Worm (Caenorhabditis elegans) whole organism, L2 larva: ENCODE measurements around the gene F53C3.6.

Experiments used
- C34F6.9 ChIP-seq: fragments of 150-350 bp; optimal IDR thresholded peaks from 2 replicates; lab custom pipeline; 2014; ENCODE audit warnings: missing biosample characterization, missing genetic modification characterization
- R02D3.7 ChIP-seq: fragments of 150-350 bp; optimal IDR thresholded peaks from 2 replicates; lab custom pipeline; 2014; ENCODE audit warnings: missing biosample characterization, missing genetic modification characterization
- Y55F3AM.14 ChIP-seq: fragments of 200-800 bp; sonication (Bioruptor generic); optimal IDR thresholded peaks from 2 replicates; lab custom pipeline; 2018; ENCODE audit warnings: mild to moderate bottlenecking, missing genetic modification characterization, missing compliant biosample characterization
- alr-1 ChIP-seq: fragments of 150-350 bp; optimal IDR thresholded peaks from 2 replicates; lab custom pipeline; 2014; ENCODE audit warnings: missing biosample characterization, missing genetic modification characterization
- aly-2 ChIP-seq: fragments of 150-350 bp; optimal IDR thresholded peaks from 2 replicates; lab custom pipeline; 2014; ENCODE audit warnings: missing biosample characterization, missing genetic modification characterization
- blmp-1 ChIP-seq: sonication (generic microtip); optimal IDR thresholded peaks from 2 replicates; lab custom pipeline; 2017; ENCODE audit warnings: missing genetic modification characterization, mild to moderate bottlenecking, missing compliant biosample characterization, antibody characterized with exemption, moderate library complexity; ENCODE audit not compliant: insufficient read depth
- ceh-16 ChIP-seq: fragments of 150-350 bp; optimal IDR thresholded peaks from 2 replicates; lab custom pipeline; 2014; ENCODE audit warnings: missing biosample characterization, missing genetic modification characterization
- ceh-82 ChIP-seq: fragments of 150-350 bp; optimal IDR thresholded peaks from 2 replicates; lab custom pipeline; 2014; ENCODE audit warnings: missing biosample characterization, missing genetic modification characterization
- crh-2 ChIP-seq: sonication (generic microtip); optimal IDR thresholded peaks from 2 replicates; lab custom pipeline; 2017; ENCODE audit warnings: missing biosample characterization, missing genetic modification characterization
- dmd-4 ChIP-seq: sonication (generic microtip); optimal IDR thresholded peaks from 2 replicates; lab custom pipeline; 2017; ENCODE audit warnings: missing biosample characterization, missing genetic modification characterization
- elt-3 ChIP-seq: sonication (generic microtip); optimal IDR thresholded peaks from 2 replicates; lab custom pipeline; 2017; ENCODE audit warnings: missing biosample characterization, missing genetic modification characterization
- gmeb-1 ChIP-seq: fragments of 150-350 bp; optimal IDR thresholded peaks from 2 replicates; lab custom pipeline; 2014; ENCODE audit warnings: missing biosample characterization, missing genetic modification characterization
- lin-11 ChIP-seq: fragments of 150-350 bp; sonication (generic microtip); optimal IDR thresholded peaks from 2 replicates; lab custom pipeline; 2014; ENCODE audit warnings: missing biosample characterization, missing genetic modification characterization, inconsistent platforms, mixed read lengths
- lin-13 ChIP-seq: fragments of 150-350 bp; optimal IDR thresholded peaks from 2 replicates; lab custom pipeline; 2014; ENCODE audit warnings: missing biosample characterization, missing genetic modification reagents, missing genetic modification characterization
- lin-39 ChIP-seq: fragments of 150-350 bp; optimal IDR thresholded peaks from 2 replicates; lab custom pipeline; 2014; ENCODE audit warnings: missing biosample characterization, missing genetic modification reagents, missing genetic modification characterization
- lsy-2 ChIP-seq, 2 experiments: fragments of 150-350 bp in 1 of 2; sonication (generic microtip) in 1 of 2; optimal IDR thresholded peaks; 2 replicates each; lab custom pipeline; 2014 to 2017; ENCODE audit warnings: missing biosample characterization in 2 of 2, missing genetic modification characterization in 2 of 2
- mab-5 ChIP-seq: fragments of 150-350 bp; optimal IDR thresholded peaks from 2 replicates; lab custom pipeline; 2014; ENCODE audit warnings: missing biosample characterization, missing genetic modification characterization
- mbf-1 ChIP-seq: sonication (generic microtip); optimal IDR thresholded peaks from 2 replicates; lab custom pipeline; 2017; ENCODE audit warnings: missing biosample characterization, missing genetic modification characterization
- mdl-1 ChIP-seq, 2 experiments: fragments of 150-350 bp in 1 of 2; sonication (generic microtip) in 1 of 2; optimal IDR thresholded peaks; 2 replicates each; lab custom pipeline; 2017; ENCODE audit warnings: missing biosample characterization in 2 of 2, missing genetic modification characterization in 2 of 2
- nhr-10 ChIP-seq: sonication (generic microtip); optimal IDR thresholded peaks from 2 replicates; lab custom pipeline; 2017; ENCODE audit warnings: missing biosample characterization, missing genetic modification characterization
- nhr-11 ChIP-seq: fragments of 150-350 bp; optimal IDR thresholded peaks from 2 replicates; lab custom pipeline; 2014; ENCODE audit warnings: missing biosample characterization, missing genetic modification characterization
- nhr-129 ChIP-seq: fragments of 150-350 bp; optimal IDR thresholded peaks from 2 replicates; lab custom pipeline; 2014; ENCODE audit warnings: missing biosample characterization, missing genetic modification characterization
- nhr-21 ChIP-seq: fragments of 150-350 bp; optimal IDR thresholded peaks from 2 replicates; lab custom pipeline; 2014; ENCODE audit warnings: missing biosample characterization, missing genetic modification characterization
- nhr-23 ChIP-seq: fragments of 150-350 bp; optimal IDR thresholded peaks from 2 replicates; lab custom pipeline; 2014; ENCODE audit warnings: missing biosample characterization, missing genetic modification reagents, missing genetic modification characterization
- nhr-237 ChIP-seq: fragments of 150-350 bp; optimal IDR thresholded peaks from 2 replicates; lab custom pipeline; 2014; ENCODE audit warnings: missing biosample characterization, missing genetic modification characterization
- nhr-25 ChIP-seq: fragments of 150-350 bp; sonication (generic microtip); optimal IDR thresholded peaks from 3 replicates; lab custom pipeline; 2014; ENCODE audit warnings: missing biosample characterization, missing genetic modification characterization
- nhr-6 ChIP-seq: fragments of 150-350 bp; optimal IDR thresholded peaks from 2 replicates; lab custom pipeline; 2014; ENCODE audit warnings: missing biosample characterization, missing genetic modification characterization
- peb-1 ChIP-seq: fragments of 150-350 bp; optimal IDR thresholded peaks from 2 replicates; lab custom pipeline; 2014; ENCODE audit warnings: missing biosample characterization, missing genetic modification characterization
- skn-1 ChIP-seq: sonication (generic microtip); optimal IDR thresholded peaks from 2 replicates; lab custom pipeline; 2017; ENCODE audit warnings: missing biosample characterization, missing genetic modification characterization
- sma-3 ChIP-seq: sonication (generic microtip); optimal IDR thresholded peaks from 2 replicates; lab custom pipeline; 2016; ENCODE audit warnings: missing genetic modification reagents, missing genetic modification characterization, missing compliant biosample characterization
- snpc-4 ChIP-seq: fragments of 150-350 bp; optimal IDR thresholded peaks from 2 replicates; lab custom pipeline; 2014; ENCODE audit warnings: missing biosample characterization, missing genetic modification characterization
- unc-39 ChIP-seq: fragments of 150-350 bp; optimal IDR thresholded peaks from 2 replicates; lab custom pipeline; 2014; ENCODE audit warnings: missing biosample characterization, missing genetic modification characterization
- unc-55 ChIP-seq: fragments of 150-350 bp; sonication (generic microtip); optimal IDR thresholded peaks from 3 replicates; lab custom pipeline; 2014; ENCODE audit warnings: missing biosample characterization, missing genetic modification reagents, missing genetic modification characterization
- zag-1 ChIP-seq: fragments of 150-350 bp; optimal IDR thresholded peaks from 2 replicates; lab custom pipeline; 2014; ENCODE audit warnings: missing biosample characterization, missing genetic modification characterization
- ztf-1 ChIP-seq: fragments of 200-800 bp; sonication (Bioruptor generic); conservative IDR thresholded peaks from 2 replicates; pipeline ENCODE4 v1.3.6; 2022; ENCODE audit warnings: missing genetic modification characterization, missing compliant biosample characterization
- ztf-11 ChIP-seq: sonication (generic microtip); optimal IDR thresholded peaks from 2 replicates; lab custom pipeline; 2017; ENCODE audit warnings: missing biosample characterization, missing genetic modification characterization
- ztf-4 ChIP-seq: fragments of 150-350 bp; optimal IDR thresholded peaks from 2 replicates; lab custom pipeline; 2014; ENCODE audit warnings: missing biosample characterization, missing genetic modification characterization

The F53C3.6 gene

DNA sequence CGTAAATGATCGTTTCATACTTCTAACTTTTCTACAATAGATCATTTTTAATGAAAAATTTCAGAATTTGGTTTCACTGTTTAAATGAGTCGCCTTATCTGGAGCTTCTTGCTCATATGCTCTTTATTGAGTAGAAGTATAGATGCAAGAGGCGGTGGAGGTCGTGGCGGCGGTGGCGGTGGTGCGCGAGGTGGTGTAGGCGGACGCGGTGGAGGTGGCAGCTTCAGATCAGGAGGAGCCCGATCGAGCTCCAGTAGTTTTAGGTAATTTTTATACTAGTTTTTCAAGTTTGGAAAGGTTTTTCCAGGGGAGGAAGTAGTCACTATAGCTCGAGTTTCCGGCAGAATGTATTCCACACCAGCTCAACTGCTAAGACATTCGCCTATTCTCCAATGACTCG is 4.9 kb downstream of the F53C3.6 start, which contains the start of gene F53C3.3:
TSS of gene F53C3.3 (plus strand) at position 59 of the 400 bp plus-strand sequence.
- TF ChIP-seq blmp-1 (tag; lab: Kevin White, UChicago): no peak
- no peak for TF ChIP-seq alr-1
- no peak for TF ChIP-seq mdl-1 (tag; optimal IDR thresholded peaks at IDR 0.05; lab: Kevin White, UChicago)
- TF ChIP-seq nhr-10 (tag; lab: Kevin White, UChicago): no peak
- no peak for TF ChIP-seq nhr-23 (tag; lab: Kevin White, UChicago)
- no peak for TF ChIP-seq lin-39 (tag; lab: Kevin White, UChicago)
- no peak for TF ChIP-seq nhr-237 (tag; lab: Kevin White, UChicago)
- TF ChIP-seq nhr-129: no peak
- no peak for TF ChIP-seq ceh-82 (tag; lab: Kevin White, UChicago)
- TF ChIP-seq nhr-6 (tag; lab: Kevin White, UChicago): no peak
- TF ChIP-seq nhr-25 (tag; lab: Kevin White, UChicago): no peak
- TF ChIP-seq gmeb-1: no peak
- TF ChIP-seq mab-5: no peak
- TF ChIP-seq unc-55 (GFP tag; lab: Kevin White, UChicago): no peak
- TF ChIP-seq unc-39 (tag; lab: Kevin White, UChicago): no peak
- TF ChIP-seq lsy-2 (tag; optimal IDR thresholded peaks at IDR 0.05; lab: Kevin White, UChicago): no peak
- TF ChIP-seq lin-11 (tag; lab: Kevin White, UChicago): no peak
- TF ChIP-seq peb-1 (tag; lab: Kevin White, UChicago): no peak

DNA sequence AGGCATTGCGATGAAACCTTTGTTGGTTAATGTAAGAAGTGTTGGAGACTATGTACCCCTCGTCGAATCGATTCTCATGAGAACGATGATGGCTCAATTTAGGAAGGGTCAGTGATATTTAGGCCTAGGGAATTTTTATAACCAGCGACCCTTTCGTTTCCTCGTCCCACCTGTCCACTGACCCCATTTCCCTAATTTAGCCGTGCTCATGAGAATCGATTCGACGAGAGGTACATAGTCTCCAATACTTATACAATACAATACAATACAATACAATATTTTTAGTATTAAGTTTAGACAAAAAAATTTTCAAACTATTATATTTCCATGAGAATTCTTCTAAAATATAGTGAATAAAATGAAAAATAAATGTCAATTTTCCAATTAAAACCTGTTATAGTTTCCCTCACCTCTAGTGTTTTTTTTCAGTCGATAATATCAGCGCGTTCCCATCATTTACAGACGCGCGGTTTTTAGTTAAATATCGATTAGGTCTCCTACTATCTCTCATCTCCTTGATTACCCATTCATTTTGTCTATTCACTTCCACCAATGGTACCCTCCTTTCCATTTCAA is 8.8 kb downstream of the F53C3.6 start, which contains the start of the genes F53C3.11 and fbxb-103:
TSS of gene F53C3.11 (minus strand) at position 101 of the 576 bp plus-strand sequence.
TSS of gene fbxb-103 (plus strand) at position 526 of the 576 bp plus-strand sequence.
- TF ChIP-seq alr-1 (no peak), nhr-6 (tag; lab: Kevin White, UChicago) (no peak)

DNA sequence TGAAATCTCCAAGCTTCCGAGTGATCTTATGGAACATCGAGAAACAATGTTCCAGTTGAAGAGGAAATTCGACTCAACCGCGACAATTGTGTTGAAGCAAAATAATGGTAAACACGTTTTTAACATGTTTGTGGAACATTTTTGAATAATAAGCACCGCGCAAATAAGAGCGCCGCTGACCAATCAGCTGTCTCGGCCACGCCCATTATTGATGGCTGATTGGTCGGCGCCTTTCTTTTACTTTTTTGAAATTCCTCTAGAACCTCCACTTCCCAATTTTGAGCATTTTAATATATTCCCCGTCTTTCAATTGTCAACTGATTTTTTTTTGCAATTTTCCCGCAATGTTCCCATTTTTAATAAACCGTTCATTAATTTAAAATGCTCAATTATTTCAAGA is 10.2 kb downstream of the F53C3.6 start:
- no peak for TF ChIP-seq crh-2 (tag; lab: Kevin White, UChicago)
- TF ChIP-seq nhr-129: no peak
- TF ChIP-seq snpc-4 (tag; lab: Kevin White, UChicago): no peak
- TF ChIP-seq ceh-82 (tag; lab: Kevin White, UChicago): no peak
- no peak for TF ChIP-seq blmp-1 (tag; lab: Kevin White, UChicago)
- TF ChIP-seq dmd-4 (tag; lab: Kevin White, UChicago): no peak
- no peak for TF ChIP-seq lsy-2 (tag; optimal IDR thresholded peaks at IDR 0.05; lab: Kevin White, UChicago)

DNA sequence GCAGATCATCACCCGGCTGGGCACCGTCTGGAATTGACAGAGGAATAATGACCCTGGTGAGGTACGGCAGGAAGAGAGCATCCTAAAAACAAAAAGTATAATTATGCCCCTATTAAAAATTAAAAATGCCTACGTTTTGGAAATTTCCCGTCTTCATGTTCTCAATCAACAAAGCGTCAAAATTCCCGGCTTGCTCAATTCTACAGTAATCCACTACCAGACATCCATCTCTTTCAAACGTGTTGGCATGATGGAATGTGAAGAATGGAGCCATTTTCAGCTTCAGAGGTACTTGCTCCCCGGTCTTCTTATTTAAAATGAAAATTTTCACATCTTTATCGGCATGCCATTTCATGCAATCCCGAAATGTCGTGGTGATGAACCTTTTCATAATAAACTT is 11.4 kb downstream of the F53C3.6 start:
- TF ChIP-seq C34F6.9 (no peak), zag-1 (tag; lab: Kevin White, UChicago) (no peak), nhr-129 (no peak), peb-1 (tag; lab: Kevin White, UChicago) (no peak), dmd-4 (tag; lab: Kevin White, UChicago) (no peak), nhr-25 (tag; lab: Kevin White, UChicago) (no peak), lsy-2 (tag; optimal IDR thresholded peaks at IDR 0.05; lab: Kevin White, UChicago) (no peak), Y55F3AM.14 (GFP tag; lab: Kevin White, UChicago) (no peak), ceh-16 (tag; lab: Kevin White, UChicago) (no peak), mbf-1 (tag; lab: Kevin White, UChicago) (no peak), mab-5 (no peak), skn-1 (tag; lab: Kevin White, UChicago) (no peak), nhr-21 (tag; lab: Kevin White, UChicago) (no peak), ztf-1 (no peak), unc-39 (tag; lab: Kevin White, UChicago) (no peak), nhr-6 (tag; lab: Kevin White, UChicago) (no peak), alr-1 (no peak), aly-2 (tag; lab: Kevin White, UChicago) (no peak)

DNA sequence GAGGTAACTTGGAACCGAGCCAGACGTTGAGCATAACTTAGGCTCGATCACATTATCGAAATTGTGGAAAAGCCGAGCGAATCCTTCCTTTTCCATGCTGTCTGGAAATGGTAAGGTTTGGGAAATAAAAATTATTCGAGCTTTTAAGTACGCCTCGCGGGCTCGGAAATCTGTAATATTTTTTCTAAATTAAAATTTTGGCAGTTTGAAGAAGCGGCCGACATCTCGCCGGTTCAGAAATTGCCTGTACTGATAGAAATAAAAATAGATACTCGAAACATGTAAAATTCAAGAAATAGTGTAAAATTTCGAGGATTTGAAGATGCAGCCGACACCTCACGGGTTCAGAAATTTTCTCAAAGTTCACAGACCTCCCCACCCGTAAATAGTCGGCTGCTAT is 12.8 kb downstream of the F53C3.6 start, which contains the start of gene bcmo-2:
TSS of gene bcmo-2 (minus strand) at position 101 of the 400 bp plus-strand sequence.
- TF ChIP-seq snpc-4 (tag; lab: Kevin White, UChicago) (peak; percentile 29), blmp-1 (tag; lab: Kevin White, UChicago) (no peak), ztf-1 (no peak)

DNA sequence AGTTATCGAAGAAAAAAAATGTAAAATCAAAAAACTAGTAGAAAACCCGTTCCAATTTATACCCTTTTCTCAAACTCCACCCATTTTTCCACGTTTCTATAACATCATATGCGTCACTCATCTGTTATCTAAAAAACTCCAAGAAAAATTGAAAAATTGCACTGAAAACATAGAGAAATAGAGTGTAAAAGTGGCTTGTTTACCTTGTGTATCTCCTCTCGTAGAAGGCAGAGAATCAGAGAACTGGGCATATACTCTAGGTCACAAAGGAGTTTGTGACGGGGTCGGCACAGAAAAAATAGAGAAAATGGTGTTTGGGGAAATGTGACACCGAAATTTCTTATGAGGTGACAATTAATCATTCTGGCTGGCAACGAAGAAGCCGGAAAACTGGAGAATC is 13.3 kb downstream of the F53C3.6 start:
- TF ChIP-seq nhr-11 (tag; lab: Kevin White, UChicago): no peak
- TF ChIP-seq C34F6.9: no peak
- no peak for TF ChIP-seq Y55F3AM.14 (GFP tag; lab: Kevin White, UChicago)
- no peak for TF ChIP-seq blmp-1 (tag; lab: Kevin White, UChicago)
- peak; percentile 43 for TF ChIP-seq crh-2 (tag; lab: Kevin White, UChicago)
- no peak for TF ChIP-seq mdl-1 (tag; optimal IDR thresholded peaks at IDR 0.05; lab: Kevin White, UChicago)
- TF ChIP-seq zag-1 (tag; lab: Kevin White, UChicago): no peak
- no peak for TF ChIP-seq nhr-10 (tag; lab: Kevin White, UChicago)
- TF ChIP-seq gmeb-1: peak; percentile 42
- TF ChIP-seq ztf-11 (tag; lab: Kevin White, UChicago): no peak
- TF ChIP-seq ztf-1: no peak
- no peak for TF ChIP-seq mab-5
- no peak for TF ChIP-seq mbf-1 (tag; lab: Kevin White, UChicago)
- TF ChIP-seq ceh-82 (tag; lab: Kevin White, UChicago): no peak
- no peak for TF ChIP-seq unc-55 (GFP tag; lab: Kevin White, UChicago)
- no peak for TF ChIP-seq nhr-23 (tag; lab: Kevin White, UChicago)
- TF ChIP-seq alr-1: no peak
- no peak for TF ChIP-seq unc-39 (tag; lab: Kevin White, UChicago)
- TF ChIP-seq ceh-16 (tag; lab: Kevin White, UChicago): no peak
- no peak for TF ChIP-seq snpc-4 (tag; lab: Kevin White, UChicago)
- no peak for TF ChIP-seq lin-13 (GFP tag; lab: Kevin White, UChicago)
- TF ChIP-seq lin-39 (tag; lab: Kevin White, UChicago): no peak
- no peak for TF ChIP-seq R02D3.7 (tag; lab: Kevin White, UChicago)
- no peak for TF ChIP-seq ztf-4 (tag; lab: Kevin White, UChicago)
- TF ChIP-seq sma-3 (GFP tag; lab: Kevin White, UChicago): no peak
- no peak for TF ChIP-seq elt-3 (tag; lab: Kevin White, UChicago)
- no peak for TF ChIP-seq dmd-4 (tag; lab: Kevin White, UChicago)
